Worm (Caenorhabditis elegans): Measurements from ENCODE around the gene tin-10.

DNA sequence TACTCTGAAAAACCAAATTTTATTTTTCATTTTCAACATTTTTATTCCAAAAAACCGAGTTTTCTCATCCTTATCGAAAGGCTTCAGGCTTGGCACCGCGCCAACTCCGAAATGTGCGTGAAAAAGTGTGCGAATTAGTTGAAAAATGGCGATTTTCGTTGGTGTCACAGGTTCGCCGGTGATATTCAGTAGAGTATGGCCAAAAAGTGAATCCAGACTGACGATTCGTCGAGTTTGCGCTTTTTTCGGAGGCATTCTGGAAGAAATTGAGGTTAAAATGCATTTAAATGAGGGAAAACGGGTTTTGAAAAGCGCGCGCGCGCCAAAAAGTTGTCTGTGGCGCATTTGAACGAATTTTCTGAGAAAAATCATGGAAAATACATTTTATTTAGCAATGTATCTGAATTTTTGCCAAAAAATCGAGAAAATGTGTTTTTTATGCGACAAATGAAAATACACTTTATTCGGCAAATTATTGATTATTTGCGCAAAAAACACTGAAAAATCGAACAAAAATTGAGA lies 20.9 kb upstream of the tin-10 start, which contains the start of the genes Y66D12A.16 and such-1:
- TF ChIP-seq ztf-23 (GFP tag; IDR thresholded peaks at IDR 0.05) (no peak), cog-1 (tag; optimal IDR thresholded peaks at IDR 0.05) (no peak), flt-1 (GFP tag; IDR thresholded peaks at IDR 0.05) (no peak), tab-1 (GFP tag; IDR thresholded peaks at IDR 0.05) (no peak), klf-2 (GFP tag; conservative IDR thresholded peaks at IDR 0.05) (no peak), ref-1 (GFP tag; conservative IDR thresholded peaks at IDR 0.05) (no peak), ztf-29 (GFP tag; IDR thresholded peaks at IDR 0.05) (no peak), med-1 (GFP tag; optimal IDR thresholded peaks at IDR 0.05; ENCODE audit: insufficient read depth) (no peak), T22C8.4 (GFP tag; IDR thresholded peaks at IDR 0.05) (no peak)

Data from whole organism, midembryonic.